Worm (Caenorhabditis elegans): Measurements from ENCODE around the gene W01A11.1.
A peak's percentile ranks its signal among the peaks of the same experiment; 100 is the strongest.

The W01A11.1 gene

ce11 chrV:6509717-6510116 lies 10.7 kb downstream of the W01A11.1 start, which contains the start of gene ubh-2:
TSS of gene ubh-2 (minus strand) at chrV:6509817.
- TF ChIP-seq ceh-44 (GFP tag; IDR thresholded peaks at IDR 0.05), result no peak
- no peak for TF ChIP-seq spr-1 (tag; optimal IDR thresholded peaks at IDR 0.05)
- TF ChIP-seq nhr-111 (GFP tag; optimal IDR thresholded peaks at IDR 0.05), result no peak
- no peak for TF ChIP-seq snpc-1.2 (GFP tag; IDR thresholded peaks at IDR 0.05)
- TF ChIP-seq nhr-77 (tag; optimal IDR thresholded peaks at IDR 0.05), result no peak

- TF ChIP-seq lsy-2 (tag; optimal IDR thresholded peaks at IDR 0.05) (peak in 1 of 2 experiments; percentile 44), arid-1 (GFP tag; conservative IDR thresholded peaks at IDR 0.05) (no peak)
These were observed 11.6 kb downstream of the W01A11.1 start for ce11 chrV:6510622-6511021.

- TF ChIP-seq mes-2 (tag; optimal IDR thresholded peaks at IDR 0.05; ENCODE audit: poor library complexity, severe bottlenecking), result peak; percentile 25
- TF ChIP-seq madf-9 (GFP tag; conservative IDR thresholded peaks at IDR 0.05), result no peak
- TF ChIP-seq T26A8.4 (GFP tag; IDR thresholded peaks at IDR 0.05), result peak; percentile 46
- no peak for TF ChIP-seq lin-15B (tag; optimal IDR thresholded peaks at IDR 0.05)
- TF ChIP-seq php-3 (GFP tag; IDR thresholded peaks at IDR 0.05), result no peak
- TF ChIP-seq dmd-6 (GFP tag; IDR thresholded peaks at IDR 0.05), result no peak
- no peak for TF ChIP-seq zfp-2 (tag; optimal IDR thresholded peaks at IDR 0.05)
- peak in 1 of 2 experiments; percentile 96 for TF ChIP-seq unc-62 (GFP tag; optimal IDR thresholded peaks at IDR 0.05 in 1 of 2)
- no peak for TF ChIP-seq unc-62 (tag; optimal IDR thresholded peaks at IDR 0.05)
These were observed 12.1 kb downstream of the W01A11.1 start, which contains the start of gene ubh-1 for ce11 chrV:6511121-6511520. TSS of gene ubh-1 (minus strand) at chrV:6511409.

ce11 chrV:6513356-6513755 lies 14.3 kb downstream of the W01A11.1 start:
- TF ChIP-seq nhr-28 (tag; optimal IDR thresholded peaks at IDR 0.05), result peak; percentile 6
- TF ChIP-seq ctbp-1 (GFP tag; IDR thresholded peaks at IDR 0.05), result 0 out of 2 replicates have a peak, but pooled peaks have one; percentile 7
- TF ChIP-seq mxl-3 (GFP tag; optimal IDR thresholded peaks at IDR 0.05), result peak; percentile 63
- 0 out of 2 replicates have a peak, but pooled peaks have one; percentile 8 for TF ChIP-seq set-16 (GFP tag; IDR thresholded peaks at IDR 0.05)
- peak; percentile 17; the same call in 1 of the 2 replicates for TF ChIP-seq lin-38 (GFP tag; IDR thresholded peaks at IDR 0.05)
- peak; percentile 2 for TF ChIP-seq nhr-48 (tag; optimal IDR thresholded peaks at IDR 0.05)
- TF ChIP-seq pqm-1 (tag; optimal IDR thresholded peaks at IDR 0.05), result no peak
- no peak for TF ChIP-seq hmg-1.1 (GFP tag; IDR thresholded peaks at IDR 0.05)
- peak; percentile 29 for TF ChIP-seq hlh-11 (tag; optimal IDR thresholded peaks at IDR 0.05)

DNA sequence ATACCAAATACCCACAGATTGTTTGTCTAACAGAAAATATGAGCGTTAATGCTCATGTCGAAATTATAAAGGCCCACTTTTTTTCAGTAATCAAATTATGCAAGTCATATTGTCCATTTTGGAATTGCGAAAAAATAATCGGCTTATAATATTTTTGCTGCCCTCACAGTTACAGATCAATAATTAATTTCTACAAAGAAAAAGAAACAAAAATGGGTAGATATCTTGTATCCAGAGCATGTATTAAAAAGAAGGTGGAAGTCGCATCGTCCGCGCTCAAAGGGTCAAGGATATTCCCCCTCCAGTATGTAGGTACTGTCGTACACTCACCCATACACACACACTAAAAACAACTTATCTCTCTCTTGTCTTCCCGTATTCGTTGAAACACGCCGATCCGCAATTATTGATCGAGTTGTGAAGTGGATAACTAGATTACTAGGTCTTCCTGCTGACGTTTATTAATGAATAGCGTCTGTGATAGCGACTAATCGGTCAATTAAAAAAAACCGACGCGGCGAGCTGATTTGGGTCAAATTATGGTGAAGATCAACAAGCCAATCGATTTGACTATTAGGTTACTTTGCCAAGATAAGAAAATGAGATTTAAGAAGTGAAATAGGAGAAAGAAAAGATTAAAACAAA lies 14.9 kb downstream of the W01A11.1 start:
- TF ChIP-seq unc-62 (GFP tag; optimal IDR thresholded peaks at IDR 0.05 in 1 of 2), result peak in 1 of 2 experiments; percentile 95
- TF ChIP-seq unc-62 (tag; optimal IDR thresholded peaks at IDR 0.05), result no peak
- no peak for TF ChIP-seq daf-19 (GFP tag; conservative IDR thresholded peaks at IDR 0.05)

- no peak for TF ChIP-seq ces-1 (GFP tag; optimal IDR thresholded peaks at IDR 0.05)
- peak in 1 of 2 experiments; percentile 48 for TF ChIP-seq mdl-1 (tag; optimal IDR thresholded peaks at IDR 0.05)
- TF ChIP-seq nhr-6 (tag; optimal IDR thresholded peaks at IDR 0.05), result peak; percentile 57
- peak; percentile 55 for TF ChIP-seq mes-2 (tag; optimal IDR thresholded peaks at IDR 0.05; ENCODE audit: poor library complexity, severe bottlenecking)
- TF ChIP-seq hmg-1.1 (GFP tag; IDR thresholded peaks at IDR 0.05), result peak; percentile 45
- 0 out of 2 replicates have a peak, but pooled peaks have one; percentile 48 for TF ChIP-seq tra-1 (GFP tag; IDR thresholded peaks at IDR 0.05)
- peak; percentile 49 for TF ChIP-seq lin-13 (GFP tag; optimal IDR thresholded peaks at IDR 0.05)
- TF ChIP-seq aly-2 (tag; optimal IDR thresholded peaks at IDR 0.05), result no peak
- TF ChIP-seq lin-1 (GFP tag; IDR thresholded peaks at IDR 0.05), result 0 out of 2 replicates have a peak, but pooled peaks have one; percentile 15
- peak; percentile 36; the same call in 1 of the 2 replicates for TF ChIP-seq Y48G9A.11 (GFP tag; IDR thresholded peaks at IDR 0.05)
- TF ChIP-seq T20F7.1 (GFP tag; optimal IDR thresholded peaks at IDR 0.05), result peak; percentile 37
- no peak for TF ChIP-seq unc-130 (GFP tag; optimal IDR thresholded peaks at IDR 0.05)
- 0 out of 2 replicates have a peak, but pooled peaks have one; percentile 7 for TF ChIP-seq mxl-2 (GFP tag; conservative IDR thresholded peaks at IDR 0.05)
- TF ChIP-seq lim-7 (GFP tag; IDR thresholded peaks at IDR 0.05), result 0 out of 2 replicates have a peak, but pooled peaks have one; percentile 18
- TF ChIP-seq dmd-6 (GFP tag; IDR thresholded peaks at IDR 0.05), result peak; percentile 45
- peak; percentile 71 for TF ChIP-seq duxl-1 (tag; optimal IDR thresholded peaks at IDR 0.05; ENCODE audit: poor library complexity)
- TF ChIP-seq ama-1 (optimal IDR thresholded peaks at IDR 0.05), result peak; percentile 98
These were observed 15.9 kb downstream of the W01A11.1 start, which contains the start of gene dpy-11 for ce11 chrV:6514887-6515324. TSS of gene dpy-11 (minus strand) at chrV:6515240.
